Worm (Caenorhabditis elegans) whole organism, midembryonic: Measurements from ENCODE around the gene C08F8.2.

Source experiments
- flt-1 ChIP-seq: fragments of 200-800 bp; sonication (Bioruptor generic); IDR thresholded peaks from 2 replicates; pipeline ENCODE4 v1.3.6; 2022; ENCODE audit warnings: missing genetic modification characterization, missing compliant biosample characterization
- ref-1 ChIP-seq: fragments of 200-800 bp; sonication (Bioruptor generic); conservative IDR thresholded peaks from 2 replicates; pipeline ENCODE4 v1.3.6; 2022; ENCODE audit warnings: missing genetic modification reagents, missing genetic modification characterization, missing compliant biosample characterization
- tab-1 ChIP-seq: fragments of 200-800 bp; sonication (Bioruptor generic); IDR thresholded peaks from 2 replicates; pipeline ENCODE4 v1.3.6; 2022; ENCODE audit warnings: missing genetic modification characterization, missing compliant biosample characterization
- ztf-29 ChIP-seq: fragments of 200-800 bp; sonication (Bioruptor generic); IDR thresholded peaks from 2 replicates; pipeline ENCODE4 v1.3.6; 2022; ENCODE audit warnings: missing genetic modification reagents, missing genetic modification characterization, missing compliant biosample characterization

- TF ChIP-seq flt-1 (GFP tag; lab: Robert Waterston, UW), result no peak
- TF ChIP-seq ztf-29 (GFP tag; lab: Robert Waterston, UW), result no peak
- TF ChIP-seq tab-1 (GFP tag; lab: Robert Waterston, UW), result no peak
- TF ChIP-seq ref-1, result no peak
Measured at ce11 chrIV:11110995-11111619, 39.7 kb upstream of the C08F8.2 start, which contains the start of gene rps-5.
